Worm (Caenorhabditis elegans): ENCODE results near the gene K11D12.8.

The K11D12.8 gene

DNA sequence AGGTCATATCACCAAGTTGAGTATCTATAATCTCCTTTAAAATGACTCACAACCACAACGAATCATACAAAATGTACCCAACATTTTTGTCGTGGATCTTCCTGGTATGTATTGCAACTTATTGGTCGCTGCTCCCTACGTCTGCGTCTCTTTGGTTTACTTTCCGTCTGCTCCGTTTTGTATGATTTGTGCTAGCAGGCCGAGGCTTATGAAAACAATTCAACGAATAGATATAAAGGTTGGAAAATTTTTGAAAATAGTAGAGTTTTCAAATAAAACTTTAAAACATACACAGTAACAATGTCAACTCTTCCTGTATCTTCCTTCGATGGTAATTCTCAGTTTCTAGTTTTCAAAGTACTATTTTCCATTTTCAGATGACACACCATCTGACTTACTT is 39.4 kb downstream of the K11D12.8 start, which contains the start of gene srr-8:
Gene srr-8, plus strand, starts transcription at position 301 of the 400 bp plus-strand sequence.
- no peak for TF ChIP-seq F16B12.6 (tag; optimal IDR thresholded peaks at IDR 0.05)

DNA sequence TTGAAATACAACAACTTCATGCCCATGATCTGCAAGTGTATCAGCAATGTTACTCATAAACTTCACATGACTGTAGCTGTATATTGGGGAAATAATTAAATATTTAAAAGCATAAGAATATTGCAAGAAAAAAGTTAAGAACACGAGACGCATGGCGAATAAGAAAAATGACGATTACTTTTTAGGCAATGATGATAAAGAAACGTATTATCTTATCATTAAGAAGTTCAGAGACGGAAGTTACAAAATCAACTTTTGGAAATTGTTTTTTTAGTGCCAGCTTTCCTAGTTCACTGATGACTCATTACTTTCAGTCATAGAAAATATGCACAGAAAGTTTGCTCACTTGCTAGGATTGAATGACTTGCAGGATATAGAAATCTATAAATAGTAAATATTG is 40.4 kb downstream of the K11D12.8 start, which contains the start of gene ugt-7:
Gene ugt-7, minus strand, starts transcription at position 161 of the 400 bp plus-strand sequence.
- TF ChIP-seq dpl-1 (GFP tag; optimal IDR thresholded peaks at IDR 0.05) (no peak), elt-2 (tag; optimal IDR thresholded peaks at IDR 0.05) (peak; percentile 48)

DNA sequence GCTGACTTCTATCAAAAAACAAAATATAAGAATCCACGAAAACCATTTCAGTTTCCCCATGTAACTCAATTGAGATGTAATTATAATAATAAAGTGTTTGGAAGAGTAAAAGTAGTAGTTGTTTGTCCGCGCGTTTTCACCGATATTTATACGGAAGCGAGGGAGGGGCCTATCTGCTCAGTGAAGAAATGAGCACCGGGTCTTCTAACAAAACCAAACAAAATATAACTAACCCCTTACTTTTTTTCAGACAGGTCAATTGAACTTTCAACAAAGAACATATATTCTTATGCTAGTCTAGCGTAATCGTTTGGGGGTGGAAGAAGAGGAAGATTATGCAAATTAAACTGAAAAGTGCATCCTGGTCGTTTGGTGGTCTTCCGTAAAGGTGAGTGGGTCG is 45.6 kb downstream of the K11D12.8 start, which contains the start of gene ncx-9:
Gene ncx-9, minus strand, starts transcription at position 101 of the 400 bp plus-strand sequence.
- no peak for TF ChIP-seq zag-1 (tag; optimal IDR thresholded peaks at IDR 0.05)
- no peak for TF ChIP-seq hlh-17 (GFP tag; optimal IDR thresholded peaks at IDR 0.05; ENCODE audit: borderline replicate concordance)
- no peak for TF ChIP-seq lin-39 (tag; optimal IDR thresholded peaks at IDR 0.05)
- TF ChIP-seq lsy-2 (tag; optimal IDR thresholded peaks at IDR 0.05) = no peak
- TF ChIP-seq ceh-90 (tag; optimal IDR thresholded peaks at IDR 0.05) = no peak
- no peak for TF ChIP-seq dsc-1 (tag; optimal IDR thresholded peaks at IDR 0.05)
- no peak for TF ChIP-seq unc-130 (tag; optimal IDR thresholded peaks at IDR 0.05)
- no peak for TF ChIP-seq blmp-1 (tag; optimal IDR thresholded peaks at IDR 0.05)
- no peak for TF ChIP-seq nhr-47 (tag; optimal IDR thresholded peaks at IDR 0.05)
- no peak for TF ChIP-seq C16A3.4 (tag; optimal IDR thresholded peaks at IDR 0.05)
- TF ChIP-seq mdl-1 (tag; optimal IDR thresholded peaks at IDR 0.05) = no peak

Measured in whole organism, L1 larva.